Worm (Caenorhabditis elegans) whole organism, L4/young adult: ENCODE data around the gene fbxa-3.

Experiments used
- W03F9.2 ChIP-seq: fragments of 150-350 bp; optimal IDR thresholded peaks from 2 replicates; lab custom pipeline; 2014; ENCODE audit warnings: missing biosample characterization, missing genetic modification characterization
- dao-5 ChIP-seq: sonication (generic microtip); optimal IDR thresholded peaks from 2 replicates; lab custom pipeline; 2016; ENCODE audit warnings: missing genotype, missing genetic modification characterization, moderate library complexity, missing compliant biosample characterization
- him-1 ChIP-seq: sonication (generic microtip); optimal IDR thresholded peaks from 2 replicates; lab custom pipeline; 2016; ENCODE audit warnings: missing genotype, missing genetic modification reagents, missing genetic modification characterization, missing compliant biosample characterization

DNA sequence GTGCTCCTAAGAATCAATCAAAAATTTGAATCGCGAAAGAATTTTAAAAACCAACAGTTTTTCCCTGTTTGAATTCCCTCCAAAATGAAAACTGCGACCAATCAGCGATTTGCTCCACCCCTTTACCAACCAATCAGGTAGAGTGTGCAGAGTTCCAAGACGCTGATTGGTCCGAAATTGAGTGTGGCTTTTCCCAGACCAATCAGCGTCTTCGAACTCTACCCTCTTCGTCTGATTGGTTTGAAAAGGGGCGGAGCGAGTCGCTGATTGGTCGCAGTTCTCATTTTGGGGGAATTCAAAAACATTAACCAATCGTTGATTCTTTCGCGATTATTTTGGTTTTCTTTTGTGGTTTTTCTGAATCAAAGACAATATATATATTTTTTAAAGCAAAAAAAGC, 23.9 kb upstream of the fbxa-3 start:
- TF ChIP-seq him-1 (tag; lab: Kevin White, UChicago): no peak
- TF ChIP-seq W03F9.2: no peak
- no peak for TF ChIP-seq dao-5 (tag; lab: Kevin White, UChicago)
